Worm (Caenorhabditis elegans) whole organism, early embryonic: Measurements from ENCODE around the gene F57F4.2.

Source experiments
- aly-1 ChIP-seq: sonication (generic microtip); optimal IDR thresholded peaks from 2 replicates; lab custom pipeline; 2016; ENCODE audit warnings: missing genetic modification characterization, missing compliant biosample characterization
- ama-1 ChIP-seq: fragments of 150-350 bp; optimal IDR thresholded peaks from 2 replicates; lab custom pipeline; 2014
- ceh-13 ChIP-seq: fragments of 200-800 bp; sonication (Bioruptor generic); optimal IDR thresholded peaks from 2 replicates; lab custom pipeline; 2018; ENCODE audit warnings: mild to moderate bottlenecking, missing genetic modification characterization, missing compliant biosample characterization
- ets-7 ChIP-seq: sonication (generic microtip); optimal IDR thresholded peaks from 2 replicates; lab custom pipeline; 2016; ENCODE audit warnings: missing genotype, missing genetic modification characterization, missing compliant biosample characterization
- flt-1 ChIP-seq: fragments of 200-800 bp; sonication (Bioruptor generic); IDR thresholded peaks from 2 replicates; pipeline ENCODE4 v1.3.6; 2022; ENCODE audit warnings: missing genetic modification characterization, missing compliant biosample characterization
- hmbx-1 ChIP-seq: sonication (generic microtip); optimal IDR thresholded peaks from 2 replicates; lab custom pipeline; 2016; ENCODE audit warnings: mild to moderate bottlenecking, missing genetic modification characterization, missing compliant biosample characterization
- hmg-4 ChIP-seq: fragments of 200-800 bp; sonication (Bioruptor generic); optimal IDR thresholded peaks from 2 replicates; lab custom pipeline; 2018; ENCODE audit warnings: mild to moderate bottlenecking, missing genetic modification characterization, missing compliant biosample characterization
- scrt-1 ChIP-seq: fragments of 200-800 bp; sonication (Bioruptor generic); IDR thresholded peaks from 2 replicates; pipeline ENCODE4 v1.3.6; 2022; ENCODE audit warnings: missing genetic modification characterization, missing compliant biosample characterization
- sea-1 ChIP-seq: fragments of 200-800 bp; sonication (Bioruptor generic); conservative IDR thresholded peaks from 2 replicates; pipeline ENCODE4 v1.3.6; 2022; ENCODE audit warnings: missing genetic modification characterization, missing compliant biosample characterization
- tbx-11 ChIP-seq: fragments of 200-800 bp; sonication (Bioruptor generic); IDR thresholded peaks from 2 replicates; pipeline ENCODE4 v1.3.6; 2022; ENCODE audit warnings: missing genetic modification characterization, missing compliant biosample characterization
- tbx-37 ChIP-seq: fragments of 200-800 bp; sonication (Bioruptor generic); conservative IDR thresholded peaks from 2 replicates; pipeline ENCODE4 v1.3.6; 2022; ENCODE audit warnings: missing genetic modification reagents, missing genetic modification characterization, missing compliant biosample characterization
- tra-4 ChIP-seq: sonication (generic microtip); optimal IDR thresholded peaks from 2 replicates; lab custom pipeline; 2017; ENCODE audit warnings: missing genetic modification characterization, missing compliant biosample characterization

DNA sequence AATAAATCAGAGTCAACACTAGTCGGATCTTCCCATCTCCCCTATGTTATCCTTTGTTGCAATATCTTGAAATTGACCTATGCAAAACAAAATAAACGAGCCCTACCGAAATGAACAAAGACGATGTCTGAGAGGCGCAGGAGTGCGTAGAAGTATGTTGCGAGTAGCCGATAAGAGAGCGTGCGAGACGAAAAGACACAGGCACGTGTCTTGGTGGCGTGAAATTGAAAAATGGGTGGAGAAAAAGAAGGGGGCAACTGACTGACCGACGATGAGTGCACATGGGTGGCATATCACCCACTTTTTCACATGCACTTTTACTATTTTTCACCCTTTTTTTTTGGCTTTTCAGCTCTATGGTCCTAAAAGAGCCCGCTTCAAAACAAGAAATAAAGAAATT is 41.4 kb downstream of the F57F4.2 start:
- no peak for TF ChIP-seq hmg-4 (GFP tag; lab: Kevin White, UChicago)
- TF ChIP-seq ceh-13 (GFP tag; lab: Kevin White, UChicago): no peak
- TF ChIP-seq ama-1 (lab: Kevin White, UChicago): no peak
- no peak for TF ChIP-seq hmbx-1 (tag; lab: Kevin White, UChicago)
- TF ChIP-seq aly-1 (tag; lab: Kevin White, UChicago): no peak
- TF ChIP-seq scrt-1 (GFP tag; lab: Robert Waterston, UW): no peak
- TF ChIP-seq tra-4 (tag; lab: Kevin White, UChicago): no peak
- no peak for TF ChIP-seq flt-1
- TF ChIP-seq tbx-11: no peak
- no peak for TF ChIP-seq sea-1
- no peak for TF ChIP-seq tbx-37 (GFP tag; lab: Robert Waterston, UW)
- no peak for TF ChIP-seq ets-7
